Fruit fly (Drosophila melanogaster): ENCODE results near the gene Hecw.

- no peak for TF ChIP-seq usp (GFP tag; optimal IDR thresholded peaks at IDR 0.05)
- TF ChIP-seq pan (optimal IDR thresholded peaks at IDR 0.05) = peak; percentile 57
- TF ChIP-seq CG8478 (optimal IDR thresholded peaks at IDR 0.05) = no peak
- no peak for TF ChIP-seq Dll (optimal IDR thresholded peaks at IDR 0.05)
Measured at dm6 chrX:9586038-9586437, 22.7 kb upstream of the Hecw start.
